Worm (Caenorhabditis elegans): ENCODE results near the gene egl-3.

DNA sequence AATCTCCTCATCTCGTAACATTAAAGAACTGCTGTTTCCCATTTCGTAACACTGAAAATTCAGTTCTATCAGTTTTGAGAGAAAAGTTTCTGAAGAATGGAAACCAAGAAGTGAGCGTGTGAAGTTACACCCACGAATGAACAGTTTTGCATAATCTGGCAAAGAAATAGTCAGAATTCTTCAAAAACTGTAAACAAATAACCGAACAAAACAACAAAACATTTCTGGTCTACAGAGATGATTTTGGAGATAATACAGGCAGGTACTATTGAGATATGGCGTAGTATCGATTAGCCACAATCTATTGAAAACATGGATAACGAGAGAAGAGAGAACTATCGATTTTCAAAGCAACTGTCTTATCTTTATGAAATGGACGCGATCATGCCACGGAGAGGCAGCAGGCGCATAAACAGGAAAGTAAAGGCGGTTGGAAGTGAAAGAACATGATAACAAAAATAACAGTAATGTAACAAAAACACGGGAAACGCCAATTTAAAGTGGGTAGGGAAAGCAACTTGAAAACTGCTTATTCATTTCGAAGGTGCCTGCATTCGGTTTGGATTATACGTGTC lies 30.0 kb upstream of the egl-3 start, which contains the start of gene chpf-1:
- TF ChIP-seq nhr-28 (tag; optimal IDR thresholded peaks at IDR 0.05) (no peak), nhr-19 (GFP tag; conservative IDR thresholded peaks at IDR 0.05) (no peak), lin-15B (tag; optimal IDR thresholded peaks at IDR 0.05) (no peak), ces-1 (GFP tag; optimal IDR thresholded peaks at IDR 0.05) (no peak), ceh-8 (GFP tag; optimal IDR thresholded peaks at IDR 0.05) (no peak), ztf-11 (tag; optimal IDR thresholded peaks at IDR 0.05) (no peak), pag-3 (tag; optimal IDR thresholded peaks at IDR 0.05; ENCODE audit: borderline replicate concordance, insufficient read depth) (no peak)

Measured in whole organism, L1 larva.